Worm (Caenorhabditis elegans) whole organism, young adult: ENCODE data around the gene lnkn-1.

Experiments
- B0019.2 ChIP-seq: fragments of 200-800 bp; sonication (Bioruptor generic); conservative IDR thresholded peaks from 2 replicates; pipeline ENCODE4 v1.3.6; 2022; ENCODE audit warnings: missing genetic modification reagents, missing genetic modification characterization, missing compliant biosample characterization
- C06A6.2 ChIP-seq: fragments of 200-800 bp; sonication (Bioruptor generic); conservative IDR thresholded peaks from 2 replicates; pipeline ENCODE4 v1.3.6; 2022; ENCODE audit warnings: missing genetic modification characterization, missing compliant biosample characterization
- C17E4.6 ChIP-seq: fragments of 200-800 bp; sonication (Bioruptor generic); IDR thresholded peaks from 2 replicates; pipeline ENCODE4 v1.3.6; 2022; ENCODE audit warnings: missing genetic modification reagents, missing genetic modification characterization, missing compliant biosample characterization
- F10E7.11 ChIP-seq: sonication (generic microtip); optimal IDR thresholded peaks from 2 replicates; lab custom pipeline; 2017; ENCODE audit warnings: mild to moderate bottlenecking, missing genetic modification characterization, moderate library complexity, missing compliant biosample characterization
- F37B4.10 ChIP-seq: fragments of 200-800 bp; sonication (Bioruptor generic); IDR thresholded peaks from 2 replicates; pipeline ENCODE4 v1.3.6; 2022; ENCODE audit warnings: missing genetic modification characterization, missing compliant biosample characterization
- F55B11.4 ChIP-seq: sonication (generic microtip); optimal IDR thresholded peaks from 2 replicates; lab custom pipeline; 2016; ENCODE audit warnings: missing compliant biosample characterization, missing genetic modification characterization, borderline replicate concordance; ENCODE audit not compliant: insufficient read depth
- Y53F4B.3 ChIP-seq: fragments of 200-800 bp; sonication (Bioruptor generic); IDR thresholded peaks from 2 replicates; pipeline ENCODE4 v1.3.6; 2022; ENCODE audit warnings: missing genetic modification reagents, missing genetic modification characterization, missing compliant biosample characterization
- Y56A3A.18 ChIP-seq: fragments of 200-800 bp; sonication (Bioruptor generic); IDR thresholded peaks from 2 replicates; pipeline ENCODE4 v1.3.6; 2022; ENCODE audit warnings: missing genetic modification reagents, missing genetic modification characterization, missing compliant biosample characterization
- Y67H2A.10 ChIP-seq: fragments of 200-800 bp; sonication (Bioruptor generic); conservative IDR thresholded peaks from 2 replicates; pipeline ENCODE4 v1.3.6; 2022; ENCODE audit warnings: missing genetic modification reagents, missing genetic modification characterization, missing compliant biosample characterization
- ZK185.1 ChIP-seq: sonication (generic microtip); optimal IDR thresholded peaks from 2 replicates; lab custom pipeline; 2016; ENCODE audit warnings: mild to moderate bottlenecking, missing genetic modification characterization, missing compliant biosample characterization; ENCODE audit not compliant: poor library complexity, severe bottlenecking
- aptf-2 ChIP-seq: fragments of 200-800 bp; sonication (Bioruptor generic); conservative IDR thresholded peaks from 2 replicates; pipeline ENCODE4 v1.3.6; 2022; ENCODE audit warnings: missing genetic modification reagents, missing genetic modification characterization, missing compliant biosample characterization
- aptf-3 ChIP-seq: fragments of 200-800 bp; sonication (Bioruptor generic); IDR thresholded peaks from 2 replicates; pipeline ENCODE4 v1.3.6; 2022; ENCODE audit warnings: missing genetic modification characterization, missing compliant biosample characterization
- atf-7 ChIP-seq: sonication (generic microtip); optimal IDR thresholded peaks from 2 replicates; lab custom pipeline; 2017; ENCODE audit warnings: mild to moderate bottlenecking, missing genetic modification characterization, missing compliant biosample characterization
- attf-5 ChIP-seq: fragments of 200-800 bp; sonication (Bioruptor generic); optimal IDR thresholded peaks from 2 replicates; lab custom pipeline; 2018; ENCODE audit warnings: mild to moderate bottlenecking, missing genetic modification characterization, missing compliant biosample characterization
- cebp-1 ChIP-seq, 2 experiments: fragments of 200-800 bp in 1 of 2; sonication (Bioruptor generic) in 1 of 2; sonication (generic microtip) in 1 of 2; IDR thresholded peaks in 1 of 2; optimal IDR thresholded peaks in 1 of 2; 2 replicates each; pipeline versions ENCODE4 v1.3.6 to Lab custom; 2017 to 2022; ENCODE audit warnings: missing compliant biosample characterization in 2 of 2, missing genetic modification characterization in 2 of 2, mild to moderate bottlenecking in 1 of 2, missing genetic modification reagents in 1 of 2, moderate library complexity in 1 of 2
- cebp-2 ChIP-seq: fragments of 200-800 bp; sonication (Bioruptor generic); IDR thresholded peaks from 2 replicates; pipeline ENCODE4 v1.3.6; 2022; ENCODE audit warnings: missing genetic modification characterization, missing compliant biosample characterization
- ceh-40 ChIP-seq: fragments of 200-800 bp; sonication (Bioruptor generic); IDR thresholded peaks from 2 replicates; pipeline ENCODE4 v1.3.6; 2022; ENCODE audit warnings: missing genetic modification characterization, missing compliant biosample characterization
- ceh-79 ChIP-seq: sonication (generic microtip); optimal IDR thresholded peaks from 2 replicates; lab custom pipeline; 2017; ENCODE audit warnings: mild to moderate bottlenecking, missing genetic modification characterization, missing compliant biosample characterization
- ceh-91 ChIP-seq: fragments of 200-800 bp; sonication (Bioruptor generic); IDR thresholded peaks from 2 replicates; pipeline ENCODE4 v1.3.6; 2022; ENCODE audit warnings: missing genetic modification reagents, missing genetic modification characterization, missing compliant biosample characterization
- egl-18 ChIP-seq: fragments of 200-800 bp; sonication (Bioruptor generic); IDR thresholded peaks from 2 replicates; pipeline ENCODE4 v1.3.6; 2022; ENCODE audit warnings: missing genetic modification reagents, missing genetic modification characterization, missing compliant biosample characterization
- egl-44 ChIP-seq: fragments of 200-800 bp; sonication (Bioruptor generic); IDR thresholded peaks from 2 replicates; pipeline ENCODE4 v1.3.6; 2022; ENCODE audit warnings: missing genetic modification reagents, missing genetic modification characterization, missing compliant biosample characterization
- ets-4 ChIP-seq: fragments of 200-800 bp; sonication (Bioruptor generic); optimal IDR thresholded peaks from 2 replicates; lab custom pipeline; 2018; ENCODE audit warnings: mild to moderate bottlenecking, missing genetic modification characterization, missing compliant biosample characterization
- fkh-3 ChIP-seq: sonication (generic microtip); optimal IDR thresholded peaks from 2 replicates; lab custom pipeline; 2016; ENCODE audit warnings: mild to moderate bottlenecking, missing genetic modification characterization, missing compliant biosample characterization
- gei-17 ChIP-seq: fragments of 200-800 bp; sonication (Bioruptor generic); optimal IDR thresholded peaks from 2 replicates; lab custom pipeline; 2018; ENCODE audit warnings: mild to moderate bottlenecking, missing genetic modification characterization, missing compliant biosample characterization
- hlh-26 ChIP-seq: fragments of 200-800 bp; sonication (Bioruptor generic); conservative IDR thresholded peaks from 2 replicates; pipeline ENCODE4 v1.3.6; 2022; ENCODE audit warnings: missing genetic modification reagents, missing genetic modification characterization, missing compliant biosample characterization
- hrde-1 ChIP-seq: sonication (generic microtip); optimal IDR thresholded peaks from 2 replicates; lab custom pipeline; 2016; ENCODE audit warnings: missing genetic modification characterization, mild to moderate bottlenecking, missing compliant biosample characterization, moderate library complexity, missing genotype, missing genetic modification reagents, borderline replicate concordance
- hsf-1 ChIP-seq: fragments of 200-800 bp; sonication (Bioruptor generic); IDR thresholded peaks from 2 replicates; pipeline ENCODE4 v1.3.6; 2022; ENCODE audit warnings: missing genetic modification reagents, missing genetic modification characterization, missing compliant biosample characterization
- lin-40 ChIP-seq: sonication (generic microtip); optimal IDR thresholded peaks from 2 replicates; lab custom pipeline; 2016; ENCODE audit warnings: missing genetic modification characterization, mild to moderate bottlenecking, missing compliant biosample characterization, missing genotype, missing genetic modification reagents
- lin-54 ChIP-seq: fragments of 200-800 bp; sonication (Bioruptor generic); optimal IDR thresholded peaks from 2 replicates; lab custom pipeline; 2018; ENCODE audit warnings: mild to moderate bottlenecking, missing genetic modification characterization, missing compliant biosample characterization
- lsl-1 ChIP-seq: fragments of 200-800 bp; sonication (Bioruptor generic); optimal IDR thresholded peaks from 2 replicates; lab custom pipeline; 2018; ENCODE audit warnings: mild to moderate bottlenecking, missing genetic modification characterization, moderate library complexity, missing compliant biosample characterization
- madf-3 ChIP-seq: fragments of 200-800 bp; sonication (Bioruptor generic); IDR thresholded peaks from 2 replicates; pipeline ENCODE4 v1.3.6; 2022; ENCODE audit warnings: missing genetic modification reagents, missing genetic modification characterization, missing compliant biosample characterization
- madf-6 ChIP-seq: fragments of 200-800 bp; sonication (Bioruptor generic); IDR thresholded peaks from 2 replicates; pipeline ENCODE4 v1.3.6; 2022; ENCODE audit warnings: missing genetic modification reagents, missing genetic modification characterization, missing compliant biosample characterization
- madf-8 ChIP-seq: fragments of 200-800 bp; sonication (Bioruptor generic); conservative IDR thresholded peaks from 2 replicates; pipeline ENCODE4 v1.3.6; 2022; ENCODE audit warnings: missing genetic modification reagents, missing genetic modification characterization, missing compliant biosample characterization
- nfya-1 ChIP-seq: sonication (generic microtip); optimal IDR thresholded peaks from 2 replicates; lab custom pipeline; 2017; ENCODE audit warnings: antibody characterized with exemption, missing compliant biosample characterization, missing genetic modification characterization, borderline replicate concordance; ENCODE audit not compliant: insufficient read depth
- nhr-80 ChIP-seq: sonication (generic microtip); optimal IDR thresholded peaks from 2 replicates; lab custom pipeline; 2016; ENCODE audit warnings: missing genetic modification characterization, missing compliant biosample characterization
- pbrm-1 ChIP-seq: fragments of 200-800 bp; sonication (Bioruptor generic); IDR thresholded peaks from 2 replicates; pipeline ENCODE4 v1.3.6; 2022; ENCODE audit warnings: missing genetic modification reagents, missing genetic modification characterization, missing compliant biosample characterization
- sdz-38 ChIP-seq: sonication (generic microtip); optimal IDR thresholded peaks from 2 replicates; lab custom pipeline; 2016; ENCODE audit warnings: missing genotype, missing genetic modification characterization, missing compliant biosample characterization
- sea-2 ChIP-seq: fragments of 200-800 bp; sonication (Bioruptor generic); IDR thresholded peaks from 2 replicates; pipeline ENCODE4 v1.3.6; 2022; ENCODE audit warnings: missing genetic modification characterization, missing compliant biosample characterization
- snpc-1.1 ChIP-seq: sonication (generic microtip); optimal IDR thresholded peaks from 2 replicates; lab custom pipeline; 2017; ENCODE audit warnings: missing genetic modification characterization, mild to moderate bottlenecking, missing compliant biosample characterization, antibody characterized with exemption, moderate library complexity, missing genotype, missing genetic modification reagents; ENCODE audit not compliant: insufficient read depth
- somi-1 ChIP-seq: fragments of 200-800 bp; sonication (Bioruptor generic); optimal IDR thresholded peaks from 2 replicates; lab custom pipeline; 2018; ENCODE audit warnings: mild to moderate bottlenecking, missing genetic modification characterization, missing compliant biosample characterization
- sptf-2 ChIP-seq: fragments of 200-800 bp; sonication (Bioruptor generic); optimal IDR thresholded peaks from 2 replicates; lab custom pipeline; 2018; ENCODE audit warnings: mild to moderate bottlenecking, missing genetic modification characterization, missing compliant biosample characterization
- tbp1 ChIP-seq: fragments of 200-800 bp; sonication (Bioruptor generic); optimal IDR thresholded peaks from 2 replicates; lab custom pipeline; 2018; ENCODE audit warnings: mild to moderate bottlenecking, missing genetic modification characterization, missing compliant biosample characterization
- unc-62 ChIP-seq: fragments of 150-350 bp; optimal IDR thresholded peaks from 2 replicates; lab custom pipeline; 2014; ENCODE audit warnings: missing biosample characterization, missing genetic modification reagents, missing genetic modification characterization
- zfh-2 ChIP-seq: fragments of 200-800 bp; sonication (Bioruptor generic); conservative IDR thresholded peaks from 2 replicates; pipeline ENCODE4 v1.3.6; 2022; ENCODE audit warnings: missing genetic modification reagents, missing genetic modification characterization, missing compliant biosample characterization
- ztf-18 ChIP-seq: sonication (generic microtip); optimal IDR thresholded peaks from 2 replicates; lab custom pipeline; 2016; ENCODE audit warnings: missing genotype, mild to moderate bottlenecking, missing genetic modification characterization, missing compliant biosample characterization
- ztf-3 ChIP-seq: fragments of 200-800 bp; sonication (Bioruptor generic); optimal IDR thresholded peaks from 2 replicates; lab custom pipeline; 2018; ENCODE audit warnings: mild to moderate bottlenecking, missing genetic modification characterization, missing compliant biosample characterization

lnkn-1 gene

ce11 chrIII:8887184-8887801 lies 2.7 kb upstream of the lnkn-1 start, which contains the start of gene famh-136 (continued):
- TF ChIP-seq gei-17 = peak; percentile 40
- TF ChIP-seq cebp-2 = 0 out of 2 replicates have a peak, but pooled peaks have one; percentile 21
- TF ChIP-seq nhr-80 (tag; lab: Kevin White, UChicago) = peak; percentile 91
- peak; percentile 88 for TF ChIP-seq attf-5 (GFP tag; lab: Kevin White, UChicago)
- no peak for TF ChIP-seq aptf-2 (GFP tag; lab: Robert Waterston, UW)
- TF ChIP-seq F37B4.10 (GFP tag; lab: Robert Waterston, UW) = no peak
- peak; percentile 25; the same call in 1 of the 2 replicates for TF ChIP-seq ceh-91
- peak; percentile 87; the same call in 1 of the 2 replicates for TF ChIP-seq pbrm-1 (GFP tag; lab: Robert Waterston, UW)
- TF ChIP-seq ets-4 (GFP tag; lab: Kevin White, UChicago) = no peak
- peak; percentile 68 for TF ChIP-seq lsl-1
- peak; percentile 46 for TF ChIP-seq ZK185.1 (tag; lab: Kevin White, UChicago)
- TF ChIP-seq madf-6 (GFP tag; lab: Robert Waterston, UW) = peak; percentile 84
- no peak for TF ChIP-seq sptf-2 (GFP tag; lab: Kevin White, UChicago)
- no peak for TF ChIP-seq F10E7.11
- no peak for TF ChIP-seq fkh-3 (tag; lab: Kevin White, UChicago)
- TF ChIP-seq hsf-1 (GFP tag; lab: Robert Waterston, UW) = no peak
- TF ChIP-seq aptf-3 (GFP tag; lab: Robert Waterston, UW) = no peak
- TF ChIP-seq egl-44 (GFP tag; lab: Robert Waterston, UW) = peak; percentile 76; the same call in 1 of the 2 replicates
- no peak for TF ChIP-seq ztf-3 (GFP tag; lab: Kevin White, UChicago)
- peak; percentile 30; the same call in 1 of the 2 replicates for TF ChIP-seq Y56A3A.18 (GFP tag; lab: Robert Waterston, UW)
- TF ChIP-seq B0019.2 (GFP tag; lab: Robert Waterston, UW) = peak; percentile 48; the same call in 1 of the 2 replicates
- TF ChIP-seq zfh-2 (GFP tag; lab: Robert Waterston, UW) = no peak
- TF ChIP-seq cebp-1 (GFP tag; IDR thresholded peaks at IDR 0.05; lab: Robert Waterston, UW) = peak; percentile 36; the same call in 1 of the 2 replicates
- peak; percentile 90 for TF ChIP-seq cebp-1 (tag; optimal IDR thresholded peaks at IDR 0.05; lab: Kevin White, UChicago)
- no peak for TF ChIP-seq ceh-40 (GFP tag; lab: Robert Waterston, UW)
- no peak for TF ChIP-seq hrde-1 (tag; lab: Kevin White, UChicago)
- no peak for TF ChIP-seq Y53F4B.3
- TF ChIP-seq F55B11.4 (tag; lab: Kevin White, UChicago) = no peak
- peak; percentile 31 for TF ChIP-seq atf-7 (tag; lab: Kevin White, UChicago)
- no peak for TF ChIP-seq ceh-79 (tag; lab: Kevin White, UChicago)
- no peak for TF ChIP-seq unc-62 (GFP tag; lab: Kevin White, UChicago)
- TF ChIP-seq C06A6.2 (GFP tag; lab: Robert Waterston, UW) = 0 out of 2 replicates have a peak, but pooled peaks have one; percentile 20

- TF ChIP-seq sea-2 (GFP tag; lab: Robert Waterston, UW) (no peak), somi-1 (GFP tag; lab: Kevin White, UChicago) (no peak), cebp-2 (no peak), hlh-26 (GFP tag; lab: Robert Waterston, UW) (no peak), sdz-38 (no peak), C17E4.6 (GFP tag; lab: Robert Waterston, UW) (no peak), lin-54 (GFP tag; lab: Kevin White, UChicago) (peak; percentile 14), lin-40 (tag; lab: Kevin White, UChicago) (peak; percentile 1), tbp1 (GFP tag; lab: Kevin White, UChicago) (peak; percentile 11), nfya-1 (tag; lab: Kevin White, UChicago) (no peak), madf-3 (GFP tag; lab: Robert Waterston, UW) (no peak), snpc-1.1 (tag; lab: Kevin White, UChicago) (no peak), egl-18 (no peak), ztf-18 (tag; lab: Kevin White, UChicago) (peak; percentile 70), madf-8 (no peak), cebp-1 (GFP tag; IDR thresholded peaks at IDR 0.05; lab: Robert Waterston, UW) (no peak), cebp-1 (tag; optimal IDR thresholded peaks at IDR 0.05; lab: Kevin White, UChicago) (peak; percentile 66), Y67H2A.10 (no peak)
Observed at ce11 chrIII:8888956-8889355, 1.1 kb upstream of the lnkn-1 start, which contains the start of gene ZK637.14. TSS of gene ZK637.14 (minus strand) at chrIII:8889156.
